Worm (Caenorhabditis elegans) whole organism, midembryonic: ENCODE data around the gene ung-1.

Source experiments
- T22C8.4 ChIP-seq: fragments of 200-800 bp; sonication (Bioruptor generic); IDR thresholded peaks from 2 replicates; pipeline ENCODE4 v1.3.6; 2022; ENCODE audit warnings: missing genetic modification characterization, missing compliant biosample characterization
- cog-1 ChIP-seq: sonication (generic microtip); optimal IDR thresholded peaks from 2 replicates; lab custom pipeline; 2016; ENCODE audit warnings: missing genetic modification characterization, missing compliant biosample characterization
- flt-1 ChIP-seq: fragments of 200-800 bp; sonication (Bioruptor generic); IDR thresholded peaks from 2 replicates; pipeline ENCODE4 v1.3.6; 2022; ENCODE audit warnings: missing genetic modification characterization, missing compliant biosample characterization
- klf-2 ChIP-seq: fragments of 200-800 bp; sonication (Bioruptor generic); conservative IDR thresholded peaks from 2 replicates; pipeline ENCODE4 v1.3.6; 2022; ENCODE audit warnings: missing genetic modification reagents, missing genetic modification characterization, missing compliant biosample characterization
- med-1 ChIP-seq: sonication (generic microtip); optimal IDR thresholded peaks from 2 replicates; lab custom pipeline; 2017; ENCODE audit warnings: missing genetic modification characterization, mild to moderate bottlenecking, missing compliant biosample characterization, antibody characterized with exemption, missing genetic modification reagents; ENCODE audit not compliant: insufficient read depth
- ref-1 ChIP-seq: fragments of 200-800 bp; sonication (Bioruptor generic); conservative IDR thresholded peaks from 2 replicates; pipeline ENCODE4 v1.3.6; 2022; ENCODE audit warnings: missing genetic modification reagents, missing genetic modification characterization, missing compliant biosample characterization
- tab-1 ChIP-seq: fragments of 200-800 bp; sonication (Bioruptor generic); IDR thresholded peaks from 2 replicates; pipeline ENCODE4 v1.3.6; 2022; ENCODE audit warnings: missing genetic modification characterization, missing compliant biosample characterization
- ztf-23 ChIP-seq: fragments of 200-800 bp; sonication (Bioruptor generic); IDR thresholded peaks from 2 replicates; pipeline ENCODE4 v1.3.6; 2022; ENCODE audit warnings: missing genetic modification reagents, missing genetic modification characterization, missing compliant biosample characterization
- ztf-29 ChIP-seq: fragments of 200-800 bp; sonication (Bioruptor generic); IDR thresholded peaks from 2 replicates; pipeline ENCODE4 v1.3.6; 2022; ENCODE audit warnings: missing genetic modification reagents, missing genetic modification characterization, missing compliant biosample characterization

The ung-1 gene

ce11 chrIII:11936668-11937276 lies 37.1 kb downstream of the ung-1 start:
- no peak for TF ChIP-seq ztf-23 (GFP tag; lab: Robert Waterston, UW)
- peak; percentile 15; the same call in 1 of the 2 replicates for TF ChIP-seq klf-2
- TF ChIP-seq ref-1 (GFP tag; lab: Robert Waterston, UW) = no peak
- TF ChIP-seq flt-1 (GFP tag; lab: Robert Waterston, UW) = no peak
- TF ChIP-seq T22C8.4 = no peak
- TF ChIP-seq ztf-29 (GFP tag; lab: Robert Waterston, UW) = no peak

ce11 chrIII:11935948-11936280 lies 38.0 kb downstream of the ung-1 start:
- TF ChIP-seq ztf-23 (GFP tag; lab: Robert Waterston, UW) (no peak), flt-1 (GFP tag; lab: Robert Waterston, UW) (peak; percentile 51; the same call in 1 of the 2 replicates)

- TF ChIP-seq ztf-29 (GFP tag; lab: Robert Waterston, UW) = no peak
- TF ChIP-seq klf-2 = no peak
- no peak for TF ChIP-seq T22C8.4
- TF ChIP-seq med-1 = no peak
- TF ChIP-seq ztf-23 (GFP tag; lab: Robert Waterston, UW) = no peak
- no peak for TF ChIP-seq ref-1 (GFP tag; lab: Robert Waterston, UW)
- no peak for TF ChIP-seq tab-1 (GFP tag; lab: Robert Waterston, UW)
- no peak for TF ChIP-seq flt-1 (GFP tag; lab: Robert Waterston, UW)
- no peak for TF ChIP-seq cog-1 (tag; lab: Kevin White, UChicago)
Measured at ce11 chrIII:11935032-11935947, 38.6 kb downstream of the ung-1 start.

ce11 chrIII:11933539-11933938 lies 40.4 kb downstream of the ung-1 start, which contains the start of gene dolk-1:
Gene dolk-1 (minus strand): TSS chrIII:11933639.
- TF ChIP-seq flt-1 (GFP tag; lab: Robert Waterston, UW) (0 out of 2 replicates have a peak, but pooled peaks have one; percentile 38), ref-1 (GFP tag; lab: Robert Waterston, UW) (no peak)

- TF ChIP-seq klf-2 = peak; percentile 52; the same call in 1 of the 2 replicates
- peak; percentile 42; the same call in 1 of the 2 replicates for TF ChIP-seq ref-1 (GFP tag; lab: Robert Waterston, UW)
- no peak for TF ChIP-seq ztf-29 (GFP tag; lab: Robert Waterston, UW)
Measured at ce11 chrIII:11931960-11932359, 41.9 kb downstream of the ung-1 start.

ce11 chrIII:11930899-11931298 lies 43.0 kb downstream of the ung-1 start:
- no peak for TF ChIP-seq cog-1 (tag; lab: Kevin White, UChicago)
- TF ChIP-seq klf-2 = no peak
- no peak for TF ChIP-seq T22C8.4
- TF ChIP-seq ztf-29 (GFP tag; lab: Robert Waterston, UW) = no peak
- TF ChIP-seq ref-1 (GFP tag; lab: Robert Waterston, UW) = no peak
- TF ChIP-seq med-1 = no peak
- no peak for TF ChIP-seq tab-1 (GFP tag; lab: Robert Waterston, UW)
- TF ChIP-seq ztf-23 (GFP tag; lab: Robert Waterston, UW) = no peak

- TF ChIP-seq cog-1 (tag; lab: Kevin White, UChicago) = no peak
- no peak for TF ChIP-seq klf-2
- TF ChIP-seq tab-1 (GFP tag; lab: Robert Waterston, UW) = no peak
- no peak for TF ChIP-seq med-1
- no peak for TF ChIP-seq flt-1 (GFP tag; lab: Robert Waterston, UW)
- no peak for TF ChIP-seq T22C8.4
Measured at ce11 chrIII:11923586-11923985, 50.3 kb downstream of the ung-1 start, which contains the start of gene nft-1. Gene nft-1 (plus strand): TSS chrIII:11923886.

- TF ChIP-seq ref-1 (GFP tag; lab: Robert Waterston, UW) (no peak), flt-1 (GFP tag; lab: Robert Waterston, UW) (0 out of 2 replicates have a peak, but pooled peaks have one; percentile 34)
Measured at ce11 chrIII:11921658-11922098, 52.2 kb downstream of the ung-1 start, which contains the start of gene Y56A3A.22. Gene Y56A3A.22 (plus strand): TSS chrIII:11921692.
